Fruit fly (Drosophila melanogaster): Measurements from ENCODE around the gene CG34161.

dm6 chr2L:10616767-10617166, 35.3 kb upstream of the CG34161 start:
- no peak for TF ChIP-seq CTCF (optimal IDR thresholded peaks at IDR 0.05)
- no peak for TF ChIP-seq CG8478 (optimal IDR thresholded peaks at IDR 0.05)
